Fruit fly (Drosophila melanogaster): ENCODE measurements around the gene nAChRbeta3.

nAChRbeta3 gene

dm6 chr2L:542338-542967 is 2.5 kb upstream of the nAChRbeta3 start, which contains the start of gene lwr (continued):
- TF ChIP-seq CG1603 (tag; optimal IDR thresholded peaks at IDR 0.05) (peak; percentile 36), pita (GFP tag; optimal IDR thresholded peaks at IDR 0.05) (no peak), z (GFP tag; IDR thresholded peaks at IDR 0.05) (no peak), bbx (GFP tag; IDR thresholded peaks at IDR 0.05; ENCODE audit: partially characterized antibody) (peak; percentile 53; the same call in 1 of the 2 replicates), CG12391 (tag; optimal IDR thresholded peaks at IDR 0.05) (peak; percentile 16), lilli (GFP tag; optimal IDR thresholded peaks at IDR 0.05) (no peak), tna (GFP tag; IDR thresholded peaks at IDR 0.05; ENCODE audit: partially characterized antibody) (0 out of 2 replicates have a peak, but pooled peaks have one; percentile 28), CG1024 (GFP tag; IDR thresholded peaks at IDR 0.05) (no peak), pnt (GFP tag; optimal IDR thresholded peaks at IDR 0.05) (no peak), nerfin-1 (tag; optimal IDR thresholded peaks at IDR 0.05) (peak; percentile 59), CG9817 (tag; optimal IDR thresholded peaks at IDR 0.05) (no peak), kah (GFP tag; optimal IDR thresholded peaks at IDR 0.05) (no peak), CG11560 (tag; IDR thresholded peaks at IDR 0.05) (no peak), zfh1 (GFP tag; IDR thresholded peaks at IDR 0.05) (no peak), CG1602 (GFP tag; optimal IDR thresholded peaks at IDR 0.05) (no peak), amos (GFP tag; IDR thresholded peaks at IDR 0.05; ENCODE audit: partially characterized antibody) (peak; percentile 64), CG17829 (tag; optimal IDR thresholded peaks at IDR 0.05) (peak; percentile 22), ftz-f1 (GFP tag; optimal IDR thresholded peaks at IDR 0.05) (no peak), Ada2b (GFP tag; IDR thresholded peaks at IDR 0.05) (no peak), Mrtf (GFP tag; IDR thresholded peaks at IDR 0.05) (no peak), sens (GFP tag) (peak; percentile 65), D19B (GFP tag; optimal IDR thresholded peaks at IDR 0.05) (no peak), tup (GFP tag; optimal IDR thresholded peaks at IDR 0.05) (no peak), ATbp (GFP tag; optimal IDR thresholded peaks at IDR 0.05) (no peak), tgo (GFP tag; IDR thresholded peaks at IDR 0.05) (no peak), Med (GFP tag) (peak; percentile 59), en (GFP tag; optimal IDR thresholded peaks at IDR 0.05) (no peak), Myb (GFP tag; optimal IDR thresholded peaks at IDR 0.05) (peak; percentile 73), C15 (GFP tag; IDR thresholded peaks at IDR 0.05) (no peak), Dfd (GFP tag; optimal IDR thresholded peaks at IDR 0.05) (no peak), sens-2 (GFP tag; IDR thresholded peaks at IDR 0.05) (no peak), CG33213 (GFP tag; optimal IDR thresholded peaks at IDR 0.05) (peak; percentile 2), CG7372 (GFP tag; IDR thresholded peaks at IDR 0.05) (no peak), CG12659 (GFP tag; optimal IDR thresholded peaks at IDR 0.05) (peak; percentile 50), CG2116 (GFP tag; optimal IDR thresholded peaks at IDR 0.05) (peak; percentile 57), Taf1 (GFP tag; IDR thresholded peaks at IDR 0.05) (no peak), E2f2 (GFP tag; IDR thresholded peaks at IDR 0.05) (peak; percentile 75), CG13123 (GFP tag; optimal IDR thresholded peaks at IDR 0.05) (no peak), Dref (GFP tag; IDR thresholded peaks at IDR 0.05) (peak; percentile 72), tap (tag; optimal IDR thresholded peaks at IDR 0.05) (no peak), Atf-2 (GFP tag; optimal IDR thresholded peaks at IDR 0.05) (no peak), trem (tag; optimal IDR thresholded peaks at IDR 0.05) (peak; percentile 48), Lhr (GFP tag; optimal IDR thresholded peaks at IDR 0.05) (peak; percentile 50), CG18011 (GFP tag; optimal IDR thresholded peaks at IDR 0.05) (no peak), dmrt99B (tag; optimal IDR thresholded peaks at IDR 0.05) (no peak), ara (GFP tag; IDR thresholded peaks at IDR 0.05) (no peak), ash1 (GFP tag; optimal IDR thresholded peaks at IDR 0.05) (no peak), MBD-R2 (GFP tag; IDR thresholded peaks at IDR 0.05) (peak; percentile 62), CG10979 (tag; optimal IDR thresholded peaks at IDR 0.05) (no peak), pb (GFP tag; optimal IDR thresholded peaks at IDR 0.05) (no peak), HLH4C (GFP tag; IDR thresholded peaks at IDR 0.05; ENCODE audit: partially characterized antibody) (peak; percentile 33; the same call in 1 of the 3 replicates)

All from whole organism, embryonic.